Comparison of ENCODE assay signal across 5 worm cellular contexts in genomic region chrV:532046-532445, ce11.
TF ChIP-seq lines count a peak whose summit lies in the region.

Gene nhr-58 (plus strand): TSS chrV:532259.

TF ChIP-seq in whole organism, L1 larva, 84 proteins besides CTCF, POLR2A, EP300 and RAD21 (continued from another document):
- TF ChIP-seq nhr-77 (tag; optimal IDR thresholded peaks at IDR 0.05; lab: Kevin White, UChicago) (peak; percentile 64), elt-2 (tag; optimal IDR thresholded peaks at IDR 0.05; lab: Kevin White, UChicago) (peak; percentile 65), nhr-90 (tag; optimal IDR thresholded peaks at IDR 0.05; lab: Kevin White, UChicago; ENCODE audit: poor library complexity) (peak; percentile 27), hlh-17 (GFP tag; optimal IDR thresholded peaks at IDR 0.05; lab: Kevin White, UChicago; ENCODE audit: borderline replicate concordance) (no peak), C16A3.4 (tag; optimal IDR thresholded peaks at IDR 0.05; lab: Kevin White, UChicago) (peak; percentile 20), tbx-2 (tag; optimal IDR thresholded peaks at IDR 0.05; lab: Kevin White, UChicago) (peak; percentile 23), mab-9 (GFP tag; IDR thresholded peaks at IDR 0.05; lab: Robert Waterston, UW) (no peak), lin-15B (tag; optimal IDR thresholded peaks at IDR 0.05; lab: Kevin White, UChicago) (no peak), pag-3 (tag; optimal IDR thresholded peaks at IDR 0.05; lab: Kevin White, UChicago; ENCODE audit: borderline replicate concordance, insufficient read depth) (no peak), grh-1 (GFP tag; IDR thresholded peaks at IDR 0.05; lab: Robert Waterston, UW) (no peak), lin-14 (GFP tag; optimal IDR thresholded peaks at IDR 0.05; lab: Kevin White, UChicago) (peak; percentile 99), nhr-71 (tag; optimal IDR thresholded peaks at IDR 0.05; lab: Kevin White, UChicago) (peak; percentile 76), mep-1 (tag; optimal IDR thresholded peaks at IDR 0.05; lab: Kevin White, UChicago) (peak; percentile 64), elt-3 (tag; optimal IDR thresholded peaks at IDR 0.05; lab: Kevin White, UChicago) (peak in 2 of 6 experiments; percentile 18 to 29), swsn-7 (tag; optimal IDR thresholded peaks at IDR 0.05; lab: Kevin White, UChicago) (peak; percentile 3), lin-35 (GFP tag; optimal IDR thresholded peaks at IDR 0.05; lab: Kevin White, UChicago) (peak in 1 of 2 experiments; percentile 59), nhr-19 (GFP tag; conservative IDR thresholded peaks at IDR 0.05; lab: Robert Waterston, UW) (peak; percentile 58), unc-98 (GFP tag; IDR thresholded peaks at IDR 0.05; lab: Robert Waterston, UW) (no peak), nhr-11 (tag; optimal IDR thresholded peaks at IDR 0.05; lab: Kevin White, UChicago) (peak; percentile 59), egl-27 (tag; optimal IDR thresholded peaks at IDR 0.05; lab: Kevin White, UChicago) (peak; percentile 70 to 83), ceh-82 (tag; optimal IDR thresholded peaks at IDR 0.05; lab: Kevin White, UChicago) (peak in 2 of 3 experiments; percentile 12 to 54), dpl-1 (GFP tag; optimal IDR thresholded peaks at IDR 0.05; lab: Kevin White, UChicago) (peak in 2 of 3 experiments; percentile 8 to 17), nhr-85 (tag; lab: Kevin White, UChicago) (peak; percentile 83), fkh-8 (tag; optimal IDR thresholded peaks at IDR 0.05; lab: Kevin White, UChicago) (peak; percentile 75), blmp-1 (tag; optimal IDR thresholded peaks at IDR 0.05; lab: Kevin White, UChicago) (peak; percentile 90)

TF ChIP-seq in whole organism, L2 larva, 48 proteins besides CTCF, POLR2A, EP300 and RAD21 (continued from another document):
- TF ChIP-seq F13H6.1 (tag; optimal IDR thresholded peaks at IDR 0.05; lab: Kevin White, UChicago) (peak; percentile 81), unc-55 (GFP tag; optimal IDR thresholded peaks at IDR 0.05; lab: Kevin White, UChicago) (peak; percentile 70), gmeb-1 (tag; optimal IDR thresholded peaks at IDR 0.05; lab: Kevin White, UChicago) (peak; percentile 29), ceh-82 (tag; optimal IDR thresholded peaks at IDR 0.05; lab: Kevin White, UChicago) (no peak), nhr-25 (tag; optimal IDR thresholded peaks at IDR 0.05; lab: Kevin White, UChicago) (no peak), sma-9 (GFP tag; optimal IDR thresholded peaks at IDR 0.05; lab: Kevin White, UChicago) (peak; percentile 99), sma-9 (tag; optimal IDR thresholded peaks at IDR 0.05; lab: Kevin White, UChicago) (peak; percentile 43), ceh-16 (tag; optimal IDR thresholded peaks at IDR 0.05; lab: Kevin White, UChicago) (peak; percentile 18), nhr-21 (tag; optimal IDR thresholded peaks at IDR 0.05; lab: Kevin White, UChicago) (peak; percentile 66), elt-1 (tag; optimal IDR thresholded peaks at IDR 0.05; lab: Kevin White, UChicago) (no peak), sma-3 (GFP tag; optimal IDR thresholded peaks at IDR 0.05; lab: Kevin White, UChicago) (peak; percentile 61), nhr-129 (tag; optimal IDR thresholded peaks at IDR 0.05; lab: Kevin White, UChicago) (peak; percentile 97), ztf-1 (GFP tag; conservative IDR thresholded peaks at IDR 0.05; lab: Robert Waterston, UW) (no peak), C34F6.9 (tag; optimal IDR thresholded peaks at IDR 0.05; lab: Kevin White, UChicago) (peak; percentile 62), snpc-4 (tag; optimal IDR thresholded peaks at IDR 0.05; lab: Kevin White, UChicago) (peak; percentile 17)

TF ChIP-seq in whole organism, L3 larva, 47 proteins besides CTCF, POLR2A, EP300 and RAD21 (continued from another document):
- TF ChIP-seq elt-2 (tag; optimal IDR thresholded peaks at IDR 0.05; lab: Kevin White, UChicago) (peak; percentile 86), egl-27 (tag; optimal IDR thresholded peaks at IDR 0.05; lab: Kevin White, UChicago) (peak; percentile 78), jun-1 (tag; optimal IDR thresholded peaks at IDR 0.05; lab: Kevin White, UChicago) (peak; percentile 85), fkh-10 (GFP tag; optimal IDR thresholded peaks at IDR 0.05; lab: Kevin White, UChicago) (no peak), pqm-1 (tag; optimal IDR thresholded peaks at IDR 0.05; lab: Kevin White, UChicago) (peak; percentile 97), ceh-82 (tag; optimal IDR thresholded peaks at IDR 0.05; lab: Kevin White, UChicago) (no peak)
TF ChIP-seq in whole organism, L3 larva: peak in this region for 13.

TF ChIP-seq in whole organism, L4 larva, 104 proteins besides CTCF, POLR2A, EP300 and RAD21 (continued from another document and continues in another):
- TF ChIP-seq lin-15B (tag; optimal IDR thresholded peaks at IDR 0.05; lab: Kevin White, UChicago): no peak
- TF ChIP-seq nhr-25 (tag; optimal IDR thresholded peaks at IDR 0.05; lab: Kevin White, UChicago; ENCODE audit: borderline replicate concordance, insufficient read depth): peak; percentile 59
- no peak for TF ChIP-seq ceh-28 (tag; optimal IDR thresholded peaks at IDR 0.05; lab: Kevin White, UChicago)
- no peak for TF ChIP-seq ces-1 (GFP tag; optimal IDR thresholded peaks at IDR 0.05; lab: Kevin White, UChicago)
- no peak for TF ChIP-seq zfp-2 (tag; optimal IDR thresholded peaks at IDR 0.05; lab: Kevin White, UChicago)
- TF ChIP-seq unc-62 (GFP tag; optimal IDR thresholded peaks at IDR 0.05 in 1 of 2; lab: Kevin White, UChicago): no peak
- no peak for TF ChIP-seq unc-62 (tag; optimal IDR thresholded peaks at IDR 0.05; lab: Kevin White, UChicago)
- peak; percentile 97 for TF ChIP-seq dmd-6 (GFP tag; IDR thresholded peaks at IDR 0.05; lab: Robert Waterston, UW)
- TF ChIP-seq hmg-1.1 (GFP tag; IDR thresholded peaks at IDR 0.05; lab: Robert Waterston, UW): 0 out of 2 replicates have a peak, but pooled peaks have one; percentile 28
- peak; percentile 4 for TF ChIP-seq rbr-2 (tag; optimal IDR thresholded peaks at IDR 0.05; lab: Kevin White, UChicago)
- TF ChIP-seq dpl-1 (GFP tag; optimal IDR thresholded peaks at IDR 0.05; lab: Kevin White, UChicago): peak; percentile 16
- TF ChIP-seq saeg-2 (GFP tag; IDR thresholded peaks at IDR 0.05; lab: Robert Waterston, UW): no peak
- no peak for TF ChIP-seq gei-8 (GFP tag; optimal IDR thresholded peaks at IDR 0.05; lab: Kevin White, UChicago)
- no peak for TF ChIP-seq mep-1 (tag; optimal IDR thresholded peaks at IDR 0.05; lab: Kevin White, UChicago)
- no peak for TF ChIP-seq pha-4 (GFP tag; IDR thresholded peaks at IDR 0.05; lab: Robert Waterston, UW)
- TF ChIP-seq pha-4 (tag; optimal IDR thresholded peaks at IDR 0.05; lab: Kevin White, UChicago): peak; percentile 52
- TF ChIP-seq cey-2 (tag; optimal IDR thresholded peaks at IDR 0.05; lab: Kevin White, UChicago; ENCODE audit: borderline replicate concordance, insufficient read depth): no peak
- no peak for TF ChIP-seq lin-29 (GFP tag; IDR thresholded peaks at IDR 0.05; lab: Robert Waterston, UW)
- TF ChIP-seq nhr-48 (tag; optimal IDR thresholded peaks at IDR 0.05; lab: Kevin White, UChicago): peak; percentile 94
- TF ChIP-seq dmd-9 (GFP tag; IDR thresholded peaks at IDR 0.05; lab: Robert Waterston, UW): no peak
- no peak for TF ChIP-seq F26F4.8 (GFP tag; conservative IDR thresholded peaks at IDR 0.05; lab: Robert Waterston, UW)
- TF ChIP-seq D1046.2 (GFP tag; IDR thresholded peaks at IDR 0.05; lab: Robert Waterston, UW): no peak
- no peak for TF ChIP-seq ceh-82 (tag; optimal IDR thresholded peaks at IDR 0.05; lab: Kevin White, UChicago)
- no peak for TF ChIP-seq nhr-237 (tag; optimal IDR thresholded peaks at IDR 0.05; lab: Kevin White, UChicago)
- peak; percentile 76 for TF ChIP-seq pqm-1 (tag; optimal IDR thresholded peaks at IDR 0.05; lab: Kevin White, UChicago)
- peak; percentile 90 for TF ChIP-seq lin-1 (GFP tag; IDR thresholded peaks at IDR 0.05; lab: Robert Waterston, UW)
- TF ChIP-seq vab-7 (GFP tag; IDR thresholded peaks at IDR 0.05; lab: Robert Waterston, UW): no peak
- no peak for TF ChIP-seq tra-1 (GFP tag; IDR thresholded peaks at IDR 0.05; lab: Robert Waterston, UW)
- TF ChIP-seq lin-38 (GFP tag; IDR thresholded peaks at IDR 0.05; lab: Robert Waterston, UW): no peak
- no peak for TF ChIP-seq spr-3 (GFP tag; optimal IDR thresholded peaks at IDR 0.05; lab: Kevin White, UChicago)
- no peak for TF ChIP-seq ceh-44 (GFP tag; IDR thresholded peaks at IDR 0.05; lab: Robert Waterston, UW)
- TF ChIP-seq zag-1 (tag; optimal IDR thresholded peaks at IDR 0.05; lab: Kevin White, UChicago): no peak
- TF ChIP-seq tag-97 (GFP tag; IDR thresholded peaks at IDR 0.05; lab: Robert Waterston, UW): no peak
- TF ChIP-seq Y48G9A.11 (GFP tag; IDR thresholded peaks at IDR 0.05; lab: Robert Waterston, UW): no peak
- TF ChIP-seq nhr-42 (GFP tag; IDR thresholded peaks at IDR 0.05; lab: Robert Waterston, UW): no peak
- no peak for TF ChIP-seq fkh-10 (GFP tag; optimal IDR thresholded peaks at IDR 0.05; lab: Kevin White, UChicago)
- TF ChIP-seq nhr-28 (tag; optimal IDR thresholded peaks at IDR 0.05; lab: Kevin White, UChicago): peak; percentile 98
- peak; percentile 56 for TF ChIP-seq mxl-3 (GFP tag; optimal IDR thresholded peaks at IDR 0.05; lab: Kevin White, UChicago)
- no peak for TF ChIP-seq sdz-12 (GFP tag; optimal IDR thresholded peaks at IDR 0.05; lab: Kevin White, UChicago)
- peak; percentile 79 for TF ChIP-seq nhr-6 (tag; optimal IDR thresholded peaks at IDR 0.05; lab: Kevin White, UChicago)
- no peak for TF ChIP-seq F10B5.3 (tag; optimal IDR thresholded peaks at IDR 0.05; lab: Kevin White, UChicago)
- no peak for TF ChIP-seq Y75B8A.6 (GFP tag; IDR thresholded peaks at IDR 0.05; lab: Robert Waterston, UW)
- TF ChIP-seq ceh-62 (tag; optimal IDR thresholded peaks at IDR 0.05; lab: Kevin White, UChicago): no peak
- no peak for TF ChIP-seq snpc-4 (tag; optimal IDR thresholded peaks at IDR 0.05; lab: Kevin White, UChicago)
- no peak for TF ChIP-seq ZK546.5 (tag; optimal IDR thresholded peaks at IDR 0.05; lab: Kevin White, UChicago)
- peak; percentile 76 for TF ChIP-seq mes-2 (tag; optimal IDR thresholded peaks at IDR 0.05; lab: Kevin White, UChicago; ENCODE audit: poor library complexity, severe bottlenecking)

TF ChIP-seq in whole organism, mixed stage, embryonic, 35 proteins besides CTCF, POLR2A, EP300 and RAD21 (continued from another document):
- TF ChIP-seq ceh-83 (GFP tag; optimal IDR thresholded peaks at IDR 0.05; lab: Kevin White, UChicago): no peak
TF ChIP-seq in whole organism, mixed stage, embryonic: peak in this region for 7.
